Worm (Caenorhabditis elegans) whole organism, young adult: Measurements from ENCODE around the gene ykt-6.

Experiments
- B0261.1 ChIP-seq: sonication (generic microtip); optimal IDR thresholded peaks from 2 replicates; lab custom pipeline; 2016; ENCODE audit warnings: mild to moderate bottlenecking, missing genetic modification characterization, moderate library complexity, missing compliant biosample characterization
- C06A6.2 ChIP-seq: fragments of 200-800 bp; sonication (Bioruptor generic); conservative IDR thresholded peaks from 2 replicates; pipeline ENCODE4 v1.3.6; 2022; ENCODE audit warnings: missing genetic modification characterization, missing compliant biosample characterization
- F23B12.7 ChIP-seq: sonication (generic microtip); optimal IDR thresholded peaks from 2 replicates; lab custom pipeline; 2017; ENCODE audit warnings: missing genetic modification characterization, mild to moderate bottlenecking, missing compliant biosample characterization, antibody characterized with exemption, moderate library complexity; ENCODE audit not compliant: insufficient read depth
- F33H1.4 ChIP-seq: fragments of 200-800 bp; sonication (Bioruptor generic); IDR thresholded peaks from 2 replicates; pipeline ENCODE4 v1.3.6; 2022; ENCODE audit warnings: missing genetic modification reagents, missing genetic modification characterization, missing compliant biosample characterization
- F39B2.1 ChIP-seq: fragments of 200-800 bp; sonication (Bioruptor generic); IDR thresholded peaks from 2 replicates; pipeline ENCODE4 v1.3.6; 2022; ENCODE audit warnings: missing genetic modification reagents, missing genetic modification characterization, missing compliant biosample characterization
- F55B11.4 ChIP-seq: sonication (generic microtip); optimal IDR thresholded peaks from 2 replicates; lab custom pipeline; 2016; ENCODE audit warnings: missing compliant biosample characterization, missing genetic modification characterization, borderline replicate concordance; ENCODE audit not compliant: insufficient read depth
- K11D2.4 ChIP-seq: fragments of 200-800 bp; sonication (Bioruptor generic); IDR thresholded peaks from 2 replicates; pipeline ENCODE4 v1.3.6; 2022; ENCODE audit warnings: missing genetic modification reagents, missing genetic modification characterization, missing compliant biosample characterization
- T07F8.4 ChIP-seq: sonication (generic microtip); optimal IDR thresholded peaks from 2 replicates; lab custom pipeline; 2016; ENCODE audit warnings: mild to moderate bottlenecking, missing genetic modification characterization, moderate library complexity, missing compliant biosample characterization
- Y53F4B.3 ChIP-seq: fragments of 200-800 bp; sonication (Bioruptor generic); IDR thresholded peaks from 2 replicates; pipeline ENCODE4 v1.3.6; 2022; ENCODE audit warnings: missing genetic modification reagents, missing genetic modification characterization, missing compliant biosample characterization
- Y53G8AR.9 ChIP-seq: fragments of 200-800 bp; sonication (Bioruptor generic); conservative IDR thresholded peaks from 2 replicates; pipeline ENCODE4 v1.3.6; 2022; ENCODE audit warnings: missing genetic modification reagents, missing genetic modification characterization, missing compliant biosample characterization
- Y56A3A.18 ChIP-seq: fragments of 200-800 bp; sonication (Bioruptor generic); IDR thresholded peaks from 2 replicates; pipeline ENCODE4 v1.3.6; 2022; ENCODE audit warnings: missing genetic modification reagents, missing genetic modification characterization, missing compliant biosample characterization
- Y79H2A.3 ChIP-seq: fragments of 200-800 bp; sonication (Bioruptor generic); conservative IDR thresholded peaks from 2 replicates; pipeline ENCODE4 v1.3.6; 2022; ENCODE audit warnings: missing genetic modification reagents, missing genetic modification characterization, missing compliant biosample characterization
- akir-1 ChIP-seq: fragments of 200-800 bp; sonication (Bioruptor generic); optimal IDR thresholded peaks from 2 replicates; lab custom pipeline; 2018; ENCODE audit warnings: mild to moderate bottlenecking, missing genetic modification characterization, moderate library complexity, missing compliant biosample characterization
- ama-1 ChIP-seq, 3 experiments: fragments of 150-350 bp in 1 of 3; sonication (generic microtip) in 2 of 3; optimal IDR thresholded peaks; 2 replicates each; lab custom pipeline; 2014 to 2018; ENCODE audit warnings: missing biosample characterization in 2 of 3, missing genetic modification characterization in 2 of 3, missing genetic modification reagents in 2 of 3
- aptf-2 ChIP-seq: fragments of 200-800 bp; sonication (Bioruptor generic); conservative IDR thresholded peaks from 2 replicates; pipeline ENCODE4 v1.3.6; 2022; ENCODE audit warnings: missing genetic modification reagents, missing genetic modification characterization, missing compliant biosample characterization
- aptf-3 ChIP-seq: fragments of 200-800 bp; sonication (Bioruptor generic); IDR thresholded peaks from 2 replicates; pipeline ENCODE4 v1.3.6; 2022; ENCODE audit warnings: missing genetic modification characterization, missing compliant biosample characterization
- attf-3 ChIP-seq: fragments of 200-800 bp; sonication (Bioruptor generic); conservative IDR thresholded peaks from 2 replicates; pipeline ENCODE4 v1.3.6; 2022; ENCODE audit warnings: missing genetic modification reagents, missing genetic modification characterization, missing compliant biosample characterization
- attf-5 ChIP-seq: fragments of 200-800 bp; sonication (Bioruptor generic); optimal IDR thresholded peaks from 2 replicates; lab custom pipeline; 2018; ENCODE audit warnings: mild to moderate bottlenecking, missing genetic modification characterization, missing compliant biosample characterization
- ceh-100 ChIP-seq: fragments of 200-800 bp; sonication (Bioruptor generic); IDR thresholded peaks from 2 replicates; pipeline ENCODE4 v1.3.6; 2022; ENCODE audit warnings: missing genetic modification reagents, missing genetic modification characterization, missing compliant biosample characterization
- ceh-40 ChIP-seq: fragments of 200-800 bp; sonication (Bioruptor generic); IDR thresholded peaks from 2 replicates; pipeline ENCODE4 v1.3.6; 2022; ENCODE audit warnings: missing genetic modification characterization, missing compliant biosample characterization
- ceh-58 ChIP-seq: fragments of 200-800 bp; sonication (Bioruptor generic); IDR thresholded peaks from 2 replicates; pipeline ENCODE4 v1.3.6; 2022; ENCODE audit warnings: missing genetic modification characterization, missing compliant biosample characterization
- chd-7 ChIP-seq: sonication (generic microtip); optimal IDR thresholded peaks from 2 replicates; lab custom pipeline; 2016; ENCODE audit warnings: mild to moderate bottlenecking, missing genetic modification characterization, moderate library complexity, missing compliant biosample characterization
- dox-1 ChIP-seq: fragments of 200-800 bp; sonication (Bioruptor generic); IDR thresholded peaks from 2 replicates; pipeline ENCODE4 v1.3.6; 2022; ENCODE audit warnings: missing genetic modification reagents, missing genetic modification characterization, missing compliant biosample characterization
- hlh-12 ChIP-seq: sonication (generic microtip); optimal IDR thresholded peaks from 2 replicates; lab custom pipeline; 2016; ENCODE audit warnings: missing genetic modification characterization, missing compliant biosample characterization
- hmg-20 ChIP-seq: fragments of 200-800 bp; sonication (Bioruptor generic); IDR thresholded peaks from 2 replicates; pipeline ENCODE4 v1.3.6; 2022; ENCODE audit warnings: missing genetic modification reagents, missing genetic modification characterization, missing compliant biosample characterization
- let-526 ChIP-seq: fragments of 200-800 bp; sonication (Bioruptor generic); IDR thresholded peaks from 2 replicates; pipeline ENCODE4 v1.3.6; 2022; ENCODE audit warnings: missing genetic modification reagents, missing genetic modification characterization, missing compliant biosample characterization
- lin-26 ChIP-seq: fragments of 200-800 bp; sonication (Bioruptor generic); IDR thresholded peaks from 2 replicates; pipeline ENCODE4 v1.3.6; 2022; ENCODE audit warnings: missing genetic modification reagents, missing genetic modification characterization, missing compliant biosample characterization
- lin-54 ChIP-seq: fragments of 200-800 bp; sonication (Bioruptor generic); optimal IDR thresholded peaks from 2 replicates; lab custom pipeline; 2018; ENCODE audit warnings: mild to moderate bottlenecking, missing genetic modification characterization, missing compliant biosample characterization
- lsl-1 ChIP-seq: fragments of 200-800 bp; sonication (Bioruptor generic); optimal IDR thresholded peaks from 2 replicates; lab custom pipeline; 2018; ENCODE audit warnings: mild to moderate bottlenecking, missing genetic modification characterization, moderate library complexity, missing compliant biosample characterization
- lsy-27 ChIP-seq: sonication (generic microtip); optimal IDR thresholded peaks from 2 replicates; lab custom pipeline; 2017; ENCODE audit warnings: missing genetic modification characterization, mild to moderate bottlenecking, missing compliant biosample characterization, antibody characterized with exemption, missing genotype, borderline replicate concordance; ENCODE audit not compliant: insufficient read depth
- mcd-1 ChIP-seq: fragments of 200-800 bp; sonication (Bioruptor generic); IDR thresholded peaks from 2 replicates; pipeline ENCODE4 v1.3.6; 2022; ENCODE audit warnings: missing genetic modification reagents, missing genetic modification characterization, missing compliant biosample characterization
- nhr-120 ChIP-seq: fragments of 200-800 bp; sonication (Bioruptor generic); IDR thresholded peaks from 2 replicates; pipeline ENCODE4 v1.3.6; 2022; ENCODE audit warnings: missing genetic modification characterization, missing compliant biosample characterization
- nhr-179 ChIP-seq: sonication (generic microtip); optimal IDR thresholded peaks from 2 replicates; lab custom pipeline; 2016; ENCODE audit warnings: mild to moderate bottlenecking, missing genetic modification characterization, missing compliant biosample characterization
- sea-2 ChIP-seq: fragments of 200-800 bp; sonication (Bioruptor generic); IDR thresholded peaks from 2 replicates; pipeline ENCODE4 v1.3.6; 2022; ENCODE audit warnings: missing genetic modification characterization, missing compliant biosample characterization
- snpc-1.1 ChIP-seq: sonication (generic microtip); optimal IDR thresholded peaks from 2 replicates; lab custom pipeline; 2017; ENCODE audit warnings: missing genetic modification characterization, mild to moderate bottlenecking, missing compliant biosample characterization, antibody characterized with exemption, moderate library complexity, missing genotype, missing genetic modification reagents; ENCODE audit not compliant: insufficient read depth
- snpc-1.3 ChIP-seq: sonication (generic microtip); optimal IDR thresholded peaks from 2 replicates; lab custom pipeline; 2017; ENCODE audit warnings: missing genetic modification characterization, mild to moderate bottlenecking, missing compliant biosample characterization, antibody characterized with exemption, moderate library complexity, missing genotype, missing genetic modification reagents; ENCODE audit not compliant: insufficient read depth
- snpc-3.4 ChIP-seq: sonication (generic microtip); optimal IDR thresholded peaks from 2 replicates; lab custom pipeline; 2017; ENCODE audit warnings: missing genetic modification characterization, mild to moderate bottlenecking, missing compliant biosample characterization, antibody characterized with exemption, moderate library complexity, missing genotype, missing genetic modification reagents
- snpc-4 ChIP-seq, 5 experiments: fragments of 150-350 bp in 1 of 5; sonication (generic microtip) in 4 of 5; optimal IDR thresholded peaks; 2 replicates each; lab custom pipeline; 2014 to 2018; ENCODE audit warnings: missing genetic modification characterization in 5 of 5, missing biosample characterization in 3 of 5, antibody characterized with exemption in 2 of 5, mild to moderate bottlenecking in 2 of 5, missing compliant biosample characterization in 2 of 5, missing genotype in 2 of 5, moderate library complexity in 2 of 5, missing genetic modification reagents in 1 of 5
- ztf-22 ChIP-seq: fragments of 200-800 bp; sonication (Bioruptor generic); optimal IDR thresholded peaks from 2 replicates; lab custom pipeline; 2018; ENCODE audit warnings: mild to moderate bottlenecking, missing genetic modification characterization, moderate library complexity, missing compliant biosample characterization
- ztf-28 ChIP-seq: fragments of 200-800 bp; sonication (Bioruptor generic); IDR thresholded peaks from 2 replicates; pipeline ENCODE4 v1.3.6; 2022; ENCODE audit warnings: missing genetic modification reagents, missing genetic modification characterization, missing compliant biosample characterization

ykt-6 gene

ce11 chrIII:7290462-7290861, 3.1 kb upstream of the ykt-6 start, which contains the start of gene algn-11 (continued):
- TF ChIP-seq F23B12.7 (tag; lab: Kevin White, UChicago) (no peak), aptf-2 (no peak), lin-26 (no peak)

- TF ChIP-seq ceh-40 (GFP tag; lab: Robert Waterston, UW), result no peak
- peak; percentile 9 for TF ChIP-seq snpc-1.3 (tag; lab: Kevin White, UChicago)
These were observed 1.6 kb downstream of the ykt-6 start, which contains the start of gene pho-5 for ce11 chrIII:7285783-7286182. Gene pho-5 (minus strand): TSS chrIII:7285883.

ce11 chrIII:7281179-7281578, 6.2 kb downstream of the ykt-6 start, which contains the start of gene B0361.3:
Gene B0361.3 (plus strand): TSS chrIII:7281462.
- TF ChIP-seq Y53F4B.3 (GFP tag; lab: Robert Waterston, UW), result no peak
- no peak for TF ChIP-seq sea-2 (GFP tag; lab: Robert Waterston, UW)
- no peak for TF ChIP-seq ceh-58
- no peak for TF ChIP-seq snpc-1.1 (tag; lab: Kevin White, UChicago)
- no peak for TF ChIP-seq let-526 (GFP tag; lab: Robert Waterston, UW)
- no peak for TF ChIP-seq lsy-27
- TF ChIP-seq F55B11.4 (tag; lab: Kevin White, UChicago), result no peak
- no peak for TF ChIP-seq dox-1
- TF ChIP-seq ama-1 (optimal IDR thresholded peaks at IDR 0.05; lab: Kevin White, UChicago), result no peak
- TF ChIP-seq ama-1 (GFP tag; optimal IDR thresholded peaks at IDR 0.05; lab: Kevin White, UChicago), result no peak
- TF ChIP-seq aptf-3 (GFP tag; lab: Robert Waterston, UW), result no peak
- peak; percentile 66; the same call in 1 of the 2 replicates for TF ChIP-seq attf-3
- no peak for TF ChIP-seq snpc-4 (GFP tag; optimal IDR thresholded peaks at IDR 0.05; lab: Kevin White, UChicago)
- TF ChIP-seq snpc-4 (tag; optimal IDR thresholded peaks at IDR 0.05; lab: Kevin White, UChicago), result peak in 1 of 4 experiments; percentile 55
- no peak for TF ChIP-seq nhr-179 (tag; lab: Kevin White, UChicago)
- TF ChIP-seq F33H1.4 (GFP tag; lab: Robert Waterston, UW), result no peak
- TF ChIP-seq, all 124 proteins: peak for 2

ce11 chrIII:7278491-7278890, 8.9 kb downstream of the ykt-6 start:
- TF ChIP-seq akir-1 (peak; percentile 37), Y56A3A.18 (0 out of 2 replicates have a peak, but pooled peaks have one; percentile 52), F39B2.1 (no peak), Y79H2A.3 (GFP tag; lab: Robert Waterston, UW) (no peak), F23B12.7 (tag; lab: Kevin White, UChicago) (peak; percentile 41), C06A6.2 (GFP tag; lab: Robert Waterston, UW) (peak; percentile 79), lin-54 (GFP tag; lab: Kevin White, UChicago) (peak; percentile 76), T07F8.4 (peak; percentile 25), dox-1 (peak; percentile 56), let-526 (GFP tag; lab: Robert Waterston, UW) (no peak), ceh-100 (GFP tag; lab: Robert Waterston, UW) (0 out of 2 replicates have a peak, but pooled peaks have one; percentile 42), attf-5 (GFP tag; lab: Kevin White, UChicago) (peak; percentile 58), snpc-3.4 (peak; percentile 73), K11D2.4 (GFP tag; lab: Robert Waterston, UW) (no peak; the same call in 1 of the 2 replicates), lsl-1 (GFP tag; lab: Kevin White, UChicago) (no peak), chd-7 (tag; lab: Kevin White, UChicago) (peak; percentile 71), Y53G8AR.9 (GFP tag; lab: Robert Waterston, UW) (peak; percentile 79), hmg-20 (GFP tag; lab: Robert Waterston, UW) (0 out of 2 replicates have a peak, but pooled peaks have one; percentile 32), F33H1.4 (GFP tag; lab: Robert Waterston, UW) (peak; percentile 18; the same call in 1 of the 2 replicates), B0261.1 (tag; lab: Kevin White, UChicago) (peak; percentile 81), nhr-120 (GFP tag; lab: Robert Waterston, UW) (0 out of 2 replicates have a peak, but pooled peaks have one; percentile 47), mcd-1 (GFP tag; lab: Robert Waterston, UW) (peak; percentile 83), hlh-12 (tag; lab: Kevin White, UChicago) (no peak), attf-3 (peak; percentile 46; the same call in 1 of the 2 replicates), ztf-22 (no peak), ztf-28 (GFP tag; lab: Robert Waterston, UW) (no peak), aptf-2 (no peak)
